Fruit fly (Drosophila melanogaster) whole organism, embryonic: ENCODE results near the gene mRpL51.

Experiments used
- Awh ChIP-seq: fragments of 200-800 bp; sonication (Bioruptor generic); IDR thresholded peaks from 2 replicates; pipeline ENCODE4, ENCODE4 v1.3.6; 2022; ENCODE audit warnings: missing biosample characterization, missing genetic modification characterization
- CG11093 ChIP-seq: fragments of 200-800 bp; sonication (Bioruptor generic); IDR thresholded peaks from 3 replicates; pipeline ENCODE4 v1.3.6; 2022; ENCODE audit warnings: missing biosample characterization, missing genetic modification characterization
- CG11696 ChIP-seq: fragments of 200-800 bp; sonication (Bioruptor generic); IDR thresholded peaks from 2 replicates; pipeline ENCODE4 v1.3.6; 2022; ENCODE audit warnings: missing biosample characterization, missing genetic modification characterization
- CG12071 ChIP-seq: fragments of 200-800 bp; sonication (Bioruptor generic); optimal IDR thresholded peaks from 3 replicates; lab custom pipeline; 2018; ENCODE audit warnings: missing biosample characterization, mild to moderate bottlenecking, missing genetic modification characterization
- CG12299 ChIP-seq: fragments of 200-800 bp; sonication (Bioruptor generic); optimal IDR thresholded peaks from 2 replicates; lab custom pipeline; 2018; ENCODE audit warnings: missing biosample characterization, mild to moderate bottlenecking, missing genetic modification characterization
- CG1233 ChIP-seq: fragments of 200-800 bp; sonication (Bioruptor generic); optimal IDR thresholded peaks from 4 replicates; lab custom pipeline; 2018; ENCODE audit warnings: missing biosample characterization, mild to moderate bottlenecking, missing genetic modification characterization
- CG12942 ChIP-seq: fragments of 200-800 bp; sonication (Bioruptor generic); optimal IDR thresholded peaks from 3 replicates; lab custom pipeline; 2016; ENCODE audit warnings: missing biosample characterization, missing genetic modification characterization
- CG13424 ChIP-seq: fragments of 200-800 bp; sonication (Bioruptor generic); optimal IDR thresholded peaks from 2 replicates; lab custom pipeline; 2019; ENCODE audit warnings: missing biosample characterization, mild to moderate bottlenecking, missing genetic modification characterization, moderate library complexity
- CG16813 ChIP-seq: fragments of 200-800 bp; sonication (Bioruptor generic); IDR thresholded peaks from 3 replicates; pipeline ENCODE4 v1.3.6; 2022; ENCODE audit warnings: missing biosample characterization, missing genetic modification characterization; ENCODE audit not compliant: partially characterized antibody
- CG17568 ChIP-seq: fragments of 200-800 bp; sonication (Bioruptor generic); optimal IDR thresholded peaks from 2 replicates; lab custom pipeline; 2018; ENCODE audit warnings: missing biosample characterization, mild to moderate bottlenecking, missing genetic modification characterization, moderate library complexity
- CG18262 ChIP-seq: fragments of 200-800 bp; optimal IDR thresholded peaks from 3 replicates; lab custom pipeline; 2019; ENCODE audit warnings: missing biosample characterization, mild to moderate bottlenecking, missing genetic modification characterization, moderate library complexity
- CG2678 ChIP-seq: fragments of 200-800 bp; sonication (Bioruptor generic); optimal IDR thresholded peaks from 3 replicates; lab custom pipeline; 2019; ENCODE audit warnings: missing biosample characterization, mild to moderate bottlenecking, missing genetic modification characterization, moderate library complexity
- CG2889 ChIP-seq: fragments of 200-800 bp; sonication (Bioruptor generic); IDR thresholded peaks from 3 replicates; pipeline ENCODE4 v1.3.6; 2022; ENCODE audit warnings: missing biosample characterization, missing genetic modification characterization
- CG32532 ChIP-seq: fragments of 200-800 bp; sonication (Bioruptor generic); IDR thresholded peaks from 2 replicates; pipeline ENCODE4 v1.3.6; 2022; ENCODE audit warnings: missing biosample characterization, missing genetic modification characterization
- CG4360 ChIP-seq: fragments of 200-800 bp; sonication (Bioruptor generic); IDR thresholded peaks from 2 replicates; pipeline ENCODE4 v1.3.6; 2022; ENCODE audit warnings: missing biosample characterization, missing genetic modification characterization
- CG4707 ChIP-seq: fragments of 200-800 bp; sonication (Bioruptor generic); optimal IDR thresholded peaks from 2 replicates; lab custom pipeline; 2018; ENCODE audit warnings: missing biosample characterization, mild to moderate bottlenecking, missing genetic modification characterization, moderate library complexity
- CG6683 ChIP-seq: fragments of 200-800 bp; sonication (Bioruptor generic); optimal IDR thresholded peaks from 2 replicates; lab custom pipeline; 2017; ENCODE audit warnings: missing biosample characterization, mild to moderate bottlenecking, missing genetic modification characterization, missing genetic modification reagents
- CG6765 ChIP-seq: fragments of 200-800 bp; sonication (Bioruptor generic); optimal IDR thresholded peaks from 3 replicates; lab custom pipeline; 2017; ENCODE audit warnings: missing biosample characterization, mild to moderate bottlenecking, missing genetic modification characterization
- CG7963 ChIP-seq: fragments of 200-800 bp; sonication (Bioruptor generic); IDR thresholded peaks from 3 replicates; pipeline ENCODE4 v1.3.6; 2022; ENCODE audit warnings: missing biosample characterization, missing genetic modification characterization; ENCODE audit not compliant: partially characterized antibody
- D19A ChIP-seq: fragments of 200-800 bp; optimal IDR thresholded peaks from 3 replicates; lab custom pipeline; 2019; ENCODE audit warnings: missing biosample characterization, mild to moderate bottlenecking, missing genetic modification characterization, moderate library complexity
- ERR ChIP-seq: fragments of 200-800 bp; sonication (Bioruptor generic); optimal IDR thresholded peaks from 2 replicates; lab custom pipeline; 2016; ENCODE audit warnings: missing biosample characterization, missing genetic modification characterization
- Gsc ChIP-seq: fragments of 200-800 bp; sonication (Bioruptor generic); IDR thresholded peaks from 2 replicates; pipeline ENCODE4 v1.3.6; 2022; ENCODE audit warnings: missing biosample characterization, missing genetic modification characterization
- Rx ChIP-seq: fragments of 200-800 bp; sonication (Bioruptor generic); IDR thresholded peaks from 2 replicates; pipeline ENCODE4 v1.3.6; 2022; ENCODE audit warnings: missing biosample characterization, missing genetic modification characterization
- Side ChIP-seq: fragments of 200-800 bp; sonication (Bioruptor generic); optimal IDR thresholded peaks from 2 replicates; lab custom pipeline; 2016; ENCODE audit warnings: missing biosample characterization, missing genetic modification characterization
- Sox100B ChIP-seq: fragments of 200-800 bp; sonication (Bioruptor generic); optimal IDR thresholded peaks from 3 replicates; lab custom pipeline; 2018; ENCODE audit warnings: missing biosample characterization, mild to moderate bottlenecking, missing genetic modification characterization
- Sry-δ ChIP-seq: fragments of 200-800 bp; sonication (Bioruptor generic); optimal IDR thresholded peaks from 2 replicates; lab custom pipeline; 2016; ENCODE audit warnings: missing biosample characterization, missing genetic modification characterization
- Ssrp ChIP-seq: fragments of 200-800 bp; sonication (Bioruptor generic); optimal IDR thresholded peaks from 2 replicates; lab custom pipeline; 2018; ENCODE audit warnings: missing biosample characterization, mild to moderate bottlenecking, missing genetic modification characterization, moderate library complexity
- Vsx1 ChIP-seq: fragments of 200-800 bp; sonication (Bioruptor generic); optimal IDR thresholded peaks from 2 replicates; lab custom pipeline; 2017; ENCODE audit warnings: missing biosample characterization, mild to moderate bottlenecking, missing genetic modification characterization, missing genetic modification reagents
- bab2 ChIP-seq: fragments of 200-800 bp; sonication (Bioruptor generic); optimal IDR thresholded peaks from 2 replicates; lab custom pipeline; 2016; ENCODE audit warnings: missing biosample characterization, missing genetic modification characterization
- bbx ChIP-seq: fragments of 200-800 bp; sonication (Bioruptor generic); IDR thresholded peaks from 2 replicates; pipeline ENCODE4 v1.3.6; 2022; ENCODE audit warnings: missing biosample characterization, missing genetic modification characterization; ENCODE audit not compliant: partially characterized antibody
- chif ChIP-seq, 2 experiments: fragments of 200-800 bp; sonication (Bioruptor generic); optimal IDR thresholded peaks; 3 replicates each; lab custom pipeline; 2016; ENCODE audit warnings: missing biosample characterization in 2 of 2, missing genetic modification characterization in 2 of 2
- dm ChIP-seq: fragments of 200-800 bp; sonication (Bioruptor generic); optimal IDR thresholded peaks from 3 replicates; lab custom pipeline; 2016; ENCODE audit warnings: missing biosample characterization, missing genetic modification characterization
- eve ChIP-seq, 2 experiments: fragments of >200 bp; optimal IDR thresholded peaks; 2 replicates each; lab custom pipeline; 2017; ENCODE audit warnings: missing biosample characterization in 2 of 2, missing genetic modification characterization in 2 of 2
- ftz-f1 ChIP-seq: fragments of 200-800 bp; sonication (Bioruptor generic); optimal IDR thresholded peaks from 2 replicates; lab custom pipeline; 2016; ENCODE audit warnings: missing biosample characterization, missing genetic modification characterization
- her ChIP-seq: fragments of 200-800 bp; sonication (Bioruptor generic); optimal IDR thresholded peaks from 2 replicates; lab custom pipeline; 2016; ENCODE audit warnings: missing biosample characterization, missing genetic modification characterization
- kay ChIP-seq: fragments of 200-800 bp; sonication (Bioruptor generic); optimal IDR thresholded peaks from 2 replicates; lab custom pipeline; 2016; ENCODE audit warnings: missing biosample characterization, missing genetic modification characterization
- knrl ChIP-seq: fragments of 200-800 bp; sonication (Bioruptor generic); IDR thresholded peaks from 3 replicates; pipeline ENCODE4 v1.3.6; 2022; ENCODE audit warnings: missing biosample characterization, missing genetic modification characterization; ENCODE audit not compliant: partially characterized antibody
- mld ChIP-seq: fragments of 200-800 bp; sonication (Bioruptor generic); IDR thresholded peaks from 3 replicates; pipeline ENCODE4 v1.3.6; 2022; ENCODE audit warnings: missing biosample characterization, missing genetic modification characterization; ENCODE audit not compliant: partially characterized antibody
- nerfin-2 ChIP-seq: fragments of 200-800 bp; sonication (Bioruptor generic); IDR thresholded peaks from 2 replicates; pipeline ENCODE4 v1.3.6; 2022; ENCODE audit warnings: missing biosample characterization, missing genetic modification characterization; ENCODE audit not compliant: partially characterized antibody
- pum ChIP-seq: fragments of 200-800 bp; sonication (Bioruptor generic); optimal IDR thresholded peaks from 2 replicates; lab custom pipeline; 2016; ENCODE audit warnings: missing biosample characterization, missing genetic modification characterization
- sc ChIP-seq, 3 experiments: fragments of >200 bp in 2 of 3; fragments of 200-800 bp in 1 of 3; sonication (Bioruptor generic) in 1 of 3; optimal IDR thresholded peaks; 2 replicates in 2 of 3; 3 replicates in 1 of 3; lab custom pipeline; 2017; ENCODE audit warnings: mild to moderate bottlenecking in 1 of 3, missing biosample characterization in 1 of 3, missing genetic modification characterization in 1 of 3, missing genetic modification reagents in 1 of 3
- sima ChIP-seq: fragments of 200-800 bp; sonication (Bioruptor generic); optimal IDR thresholded peaks from 2 replicates; lab custom pipeline; 2016; ENCODE audit warnings: missing biosample characterization, missing genetic modification characterization
- slp2 ChIP-seq: fragments of 200-800 bp; sonication (Bioruptor generic); optimal IDR thresholded peaks from 2 replicates; lab custom pipeline; 2016; ENCODE audit warnings: missing biosample characterization, missing genetic modification characterization
- sob ChIP-seq: fragments of 200-800 bp; sonication (Bioruptor generic); IDR thresholded peaks from 2 replicates; pipeline ENCODE4 v1.3.6; 2022; ENCODE audit warnings: missing biosample characterization, missing genetic modification characterization
- trem ChIP-seq: fragments of 200-800 bp; optimal IDR thresholded peaks from 3 replicates; lab custom pipeline; 2019; ENCODE audit warnings: missing biosample characterization, mild to moderate bottlenecking, missing genetic modification characterization, moderate library complexity
- vnd ChIP-seq: fragments of 200-800 bp; sonication (Bioruptor generic); IDR thresholded peaks from 3 replicates; pipeline ENCODE4 v1.3.6; 2022; ENCODE audit warnings: missing biosample characterization, missing genetic modification characterization; ENCODE audit not compliant: partially characterized antibody
- vvl ChIP-seq: fragments of 200-800 bp; sonication (Bioruptor generic); IDR thresholded peaks from 2 replicates; pipeline ENCODE4 v1.3.6; 2022; ENCODE audit warnings: missing biosample characterization, missing genetic modification characterization
- z ChIP-seq: fragments of 200-800 bp; sonication (Bioruptor generic); IDR thresholded peaks from 3 replicates; pipeline ENCODE4 v1.3.6; 2022; ENCODE audit warnings: missing biosample characterization, missing genetic modification characterization

Gene mRpL51

DNA sequence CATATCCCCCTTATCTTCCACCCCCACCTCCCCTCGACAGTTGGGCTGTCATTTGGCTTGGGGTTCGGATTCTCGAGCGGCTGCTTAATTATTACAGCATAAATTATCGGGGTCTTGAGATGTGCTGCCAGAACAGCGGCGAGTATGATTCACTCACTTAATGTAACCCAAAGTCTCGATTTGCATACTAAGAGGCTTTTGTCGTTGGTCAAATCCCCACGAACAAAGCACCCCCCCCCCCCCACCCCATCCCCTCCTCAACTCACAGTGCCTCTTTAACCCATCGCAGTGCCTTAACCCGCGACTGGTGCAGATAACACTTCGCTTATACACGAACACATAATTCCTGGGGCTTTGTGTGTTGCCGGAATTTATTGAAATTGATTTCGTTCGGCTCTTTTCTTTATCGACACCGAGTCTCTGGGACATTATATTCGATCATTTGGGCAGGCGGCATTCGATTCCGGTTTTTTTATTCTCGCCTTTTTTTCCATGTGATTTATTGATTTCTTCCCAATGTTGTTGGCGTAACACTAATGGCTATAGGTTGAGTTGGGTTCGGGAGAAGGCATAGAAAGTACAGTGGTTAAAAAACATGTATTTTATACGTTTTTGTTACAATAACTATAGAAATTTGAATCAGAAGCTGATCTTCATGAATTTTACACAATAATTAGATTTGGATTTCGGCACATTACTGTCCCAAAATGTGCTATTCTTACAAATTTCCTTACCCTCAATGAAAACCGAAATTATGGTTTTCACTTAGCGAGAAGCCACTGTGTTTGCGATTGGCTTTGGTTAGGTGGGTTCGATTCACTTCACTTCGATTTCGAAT is 36.8 kb upstream of the mRpL51 start (continued):
- TF ChIP-seq knrl (GFP tag; lab: Robert Waterston, UW) (no peak), pum (GFP tag; lab: Kevin White, UChicago) (peak; percentile 20), ftz-f1 (GFP tag; lab: Kevin White, UChicago) (no peak), D19A (tag; lab: Kevin White, UChicago) (peak; percentile 68), her (GFP tag; lab: Kevin White, UChicago) (peak; percentile 45), ERR (no peak), Gsc (GFP tag; lab: Robert Waterston, UW) (no peak), CG6765 (no peak), bbx (no peak), CG13424 (tag; lab: Kevin White, UChicago) (peak; percentile 37), trem (no peak), CG7963 (GFP tag; lab: Robert Waterston, UW) (no peak), slp2 (GFP tag; lab: Kevin White, UChicago) (no peak), Awh (no peak), sob (0 out of 2 replicates have a peak, but pooled peaks have one; percentile 25), sc (optimal IDR thresholded peaks at IDR 0.05; lab: Kevin White, UChicago) (no peak), sc (GFP tag; optimal IDR thresholded peaks at IDR 0.05; lab: Kevin White, UChicago) (peak; percentile 47), Side (GFP tag; lab: Kevin White, UChicago) (peak; percentile 51), CG12942 (GFP tag; lab: Kevin White, UChicago) (no peak), mld (GFP tag; lab: Robert Waterston, UW) (no peak), CG11696 (GFP tag; lab: Robert Waterston, UW) (no peak), CG11093 (no peak), Sox100B (GFP tag; lab: Kevin White, UChicago) (peak; percentile 30), CG32532 (GFP tag; lab: Robert Waterston, UW) (0 out of 2 replicates have a peak, but pooled peaks have one; percentile 4), CG6683 (GFP tag; lab: Kevin White, UChicago) (no peak), CG4707 (GFP tag; lab: Kevin White, UChicago) (peak; percentile 31), CG2889 (GFP tag; lab: Robert Waterston, UW) (no peak), CG1233 (GFP tag; lab: Kevin White, UChicago) (peak; percentile 15), nerfin-2 (GFP tag; lab: Robert Waterston, UW) (no peak), Sry-δ (GFP tag; lab: Kevin White, UChicago) (peak; percentile 3), z (GFP tag; lab: Robert Waterston, UW) (no peak), bab2 (GFP tag; lab: Kevin White, UChicago) (peak; percentile 23), CG2678 (tag; lab: Kevin White, UChicago) (peak; percentile 61), CG12299 (tag; lab: Kevin White, UChicago) (no peak), Ssrp (tag; lab: Kevin White, UChicago) (peak; percentile 43), vnd (GFP tag; lab: Robert Waterston, UW) (no peak), chif (GFP tag; optimal IDR thresholded peaks at IDR 0.05; lab: Kevin White, UChicago) (peak in 1 of 2 experiments; percentile 69), CG4360 (GFP tag; lab: Robert Waterston, UW) (no peak), dm (GFP tag; lab: Kevin White, UChicago) (no peak), CG17568 (GFP tag; lab: Kevin White, UChicago) (no peak), CG12071 (GFP tag; lab: Kevin White, UChicago) (no peak), kay (GFP tag; lab: Kevin White, UChicago) (no peak), CG18262 (tag; lab: Kevin White, UChicago) (peak; percentile 66), Rx (no peak), eve (GFP tag; optimal IDR thresholded peaks at IDR 0.05; lab: Kevin White, UChicago) (peak in 1 of 2 experiments; percentile 87), CG16813 (GFP tag; lab: Robert Waterston, UW) (no peak), Vsx1 (GFP tag; lab: Kevin White, UChicago) (no peak), sima (no peak), vvl (GFP tag; lab: Robert Waterston, UW) (peak; percentile 80)
